Worm (Caenorhabditis elegans) whole organism, early embryonic: ENCODE data around the gene cfap-20.

Experiments
- F13C5.2 ChIP-seq: sonication (generic microtip); optimal IDR thresholded peaks from 2 replicates; lab custom pipeline; 2017; ENCODE audit warnings: mild to moderate bottlenecking, missing genetic modification characterization, inconsistent platforms, missing compliant biosample characterization
- ama-1 ChIP-seq: fragments of 150-350 bp; optimal IDR thresholded peaks from 2 replicates; lab custom pipeline; 2014
- ceh-13 ChIP-seq: fragments of 200-800 bp; sonication (Bioruptor generic); optimal IDR thresholded peaks from 2 replicates; lab custom pipeline; 2018; ENCODE audit warnings: mild to moderate bottlenecking, missing genetic modification characterization, missing compliant biosample characterization
- flt-1 ChIP-seq: fragments of 200-800 bp; sonication (Bioruptor generic); IDR thresholded peaks from 2 replicates; pipeline ENCODE4 v1.3.6; 2022; ENCODE audit warnings: missing genetic modification characterization, missing compliant biosample characterization
- hmbx-1 ChIP-seq: sonication (generic microtip); optimal IDR thresholded peaks from 2 replicates; lab custom pipeline; 2016; ENCODE audit warnings: mild to moderate bottlenecking, missing genetic modification characterization, missing compliant biosample characterization
- hmg-4 ChIP-seq: fragments of 200-800 bp; sonication (Bioruptor generic); optimal IDR thresholded peaks from 2 replicates; lab custom pipeline; 2018; ENCODE audit warnings: mild to moderate bottlenecking, missing genetic modification characterization, missing compliant biosample characterization
- hnd-1 ChIP-seq: sonication (generic microtip); optimal IDR thresholded peaks from 2 replicates; lab custom pipeline; 2016; ENCODE audit warnings: missing genetic modification characterization, missing compliant biosample characterization
- pes-1 ChIP-seq: fragments of 200-800 bp; sonication (Bioruptor generic); IDR thresholded peaks from 2 replicates; pipeline ENCODE4 v1.3.6; 2022; ENCODE audit warnings: missing genetic modification reagents, missing genetic modification characterization, missing compliant biosample characterization
- scrt-1 ChIP-seq: fragments of 200-800 bp; sonication (Bioruptor generic); IDR thresholded peaks from 2 replicates; pipeline ENCODE4 v1.3.6; 2022; ENCODE audit warnings: missing genetic modification characterization, missing compliant biosample characterization
- sea-1 ChIP-seq: fragments of 200-800 bp; sonication (Bioruptor generic); conservative IDR thresholded peaks from 2 replicates; pipeline ENCODE4 v1.3.6; 2022; ENCODE audit warnings: missing genetic modification characterization, missing compliant biosample characterization
- tbx-11 ChIP-seq: fragments of 200-800 bp; sonication (Bioruptor generic); IDR thresholded peaks from 2 replicates; pipeline ENCODE4 v1.3.6; 2022; ENCODE audit warnings: missing genetic modification characterization, missing compliant biosample characterization
- tbx-37 ChIP-seq: fragments of 200-800 bp; sonication (Bioruptor generic); conservative IDR thresholded peaks from 2 replicates; pipeline ENCODE4 v1.3.6; 2022; ENCODE audit warnings: missing genetic modification reagents, missing genetic modification characterization, missing compliant biosample characterization
- tra-4 ChIP-seq: sonication (generic microtip); optimal IDR thresholded peaks from 2 replicates; lab custom pipeline; 2017; ENCODE audit warnings: missing genetic modification characterization, missing compliant biosample characterization

- TF ChIP-seq sea-1 (GFP tag; lab: Robert Waterston, UW) (no peak), scrt-1 (GFP tag; lab: Robert Waterston, UW) (no peak), ama-1 (lab: Kevin White, UChicago) (no peak), hmg-4 (GFP tag; lab: Kevin White, UChicago) (no peak), pes-1 (GFP tag; lab: Robert Waterston, UW) (no peak), flt-1 (GFP tag; lab: Robert Waterston, UW) (no peak), F13C5.2 (tag; lab: Kevin White, UChicago) (no peak), tra-4 (tag; lab: Kevin White, UChicago) (no peak), ceh-13 (GFP tag; lab: Kevin White, UChicago) (no peak), hmbx-1 (tag; lab: Kevin White, UChicago) (no peak), hnd-1 (tag; lab: Kevin White, UChicago) (no peak), tbx-11 (GFP tag; lab: Robert Waterston, UW) (no peak), tbx-37 (GFP tag; lab: Robert Waterston, UW) (no peak)
Measured at ce11 chrIII:3569763-3570162, 32.5 kb upstream of the cfap-20 start.
